Worm (Caenorhabditis elegans): ENCODE results near the gene tdo-2.

tdo-2 gene

ce11 chrIII:5902558-5902957, 17.2 kb downstream of the tdo-2 start:
- TF ChIP-seq B0035.1 (tag; optimal IDR thresholded peaks at IDR 0.05) (no peak), F49E8.2 (tag; optimal IDR thresholded peaks at IDR 0.05; ENCODE audit: insufficient read depth) (no peak), B0019.2 (GFP tag; conservative IDR thresholded peaks at IDR 0.05) (no peak), attf-5 (GFP tag; optimal IDR thresholded peaks at IDR 0.05) (no peak), akir-1 (GFP tag; optimal IDR thresholded peaks at IDR 0.05) (no peak), ceh-27 (GFP tag; optimal IDR thresholded peaks at IDR 0.05) (no peak), mes-4 (tag; optimal IDR thresholded peaks at IDR 0.05) (no peak)

ce11 chrIII:5900709-5901108, 19.0 kb downstream of the tdo-2 start:
- TF ChIP-seq rpc-1 (optimal IDR thresholded peaks at IDR 0.05), result no peak
- no peak for TF ChIP-seq rpc-1 (tag; optimal IDR thresholded peaks at IDR 0.05)
- TF ChIP-seq Y56A3A.18 (GFP tag; IDR thresholded peaks at IDR 0.05), result no peak
- TF ChIP-seq hlh-26 (GFP tag; conservative IDR thresholded peaks at IDR 0.05), result no peak
- no peak for TF ChIP-seq dpl-1 (GFP tag; optimal IDR thresholded peaks at IDR 0.05)
- TF ChIP-seq ztf-6 (GFP tag; IDR thresholded peaks at IDR 0.05), result no peak
- no peak for TF ChIP-seq B0035.1 (tag; optimal IDR thresholded peaks at IDR 0.05)
- TF ChIP-seq nhr-80 (tag; optimal IDR thresholded peaks at IDR 0.05), result peak; percentile 28
- TF ChIP-seq madf-6 (GFP tag; IDR thresholded peaks at IDR 0.05), result no peak
- no peak for TF ChIP-seq tbp1 (GFP tag; optimal IDR thresholded peaks at IDR 0.05)
- TF ChIP-seq snpc-4 (GFP tag; optimal IDR thresholded peaks at IDR 0.05), result no peak
- TF ChIP-seq snpc-4 (tag; optimal IDR thresholded peaks at IDR 0.05), result no peak
- no peak for TF ChIP-seq sptf-2 (GFP tag; optimal IDR thresholded peaks at IDR 0.05)
- no peak for TF ChIP-seq C17E4.6 (GFP tag; IDR thresholded peaks at IDR 0.05)
- peak; percentile 61; the same call in 1 of the 2 replicates for TF ChIP-seq hmg-1.2 (GFP tag; IDR thresholded peaks at IDR 0.05)
- TF ChIP-seq nhr-27 (tag; optimal IDR thresholded peaks at IDR 0.05), result no peak

- no peak for TF ChIP-seq mcd-1 (GFP tag; IDR thresholded peaks at IDR 0.05)
- no peak for TF ChIP-seq attf-5 (GFP tag; optimal IDR thresholded peaks at IDR 0.05)
- TF ChIP-seq lin-35 (GFP tag; optimal IDR thresholded peaks at IDR 0.05), result no peak
- no peak for TF ChIP-seq madf-3 (GFP tag; IDR thresholded peaks at IDR 0.05)
- TF ChIP-seq cebp-1 (GFP tag; IDR thresholded peaks at IDR 0.05), result no peak
- TF ChIP-seq cebp-1 (tag; optimal IDR thresholded peaks at IDR 0.05), result no peak
- no peak for TF ChIP-seq rpc-1 (optimal IDR thresholded peaks at IDR 0.05)
- no peak for TF ChIP-seq rpc-1 (tag; optimal IDR thresholded peaks at IDR 0.05)
- TF ChIP-seq F57C9.4 (tag; optimal IDR thresholded peaks at IDR 0.05), result no peak
- no peak for TF ChIP-seq F49E8.2 (tag; optimal IDR thresholded peaks at IDR 0.05; ENCODE audit: insufficient read depth)
- no peak for TF ChIP-seq attf-6 (GFP tag; IDR thresholded peaks at IDR 0.05)
- TF ChIP-seq ceh-27 (GFP tag; optimal IDR thresholded peaks at IDR 0.05), result no peak
- no peak for TF ChIP-seq F55B11.4 (tag; optimal IDR thresholded peaks at IDR 0.05; ENCODE audit: borderline replicate concordance, insufficient read depth)
- TF ChIP-seq B0019.2 (GFP tag; conservative IDR thresholded peaks at IDR 0.05), result no peak
- no peak for TF ChIP-seq sea-2 (GFP tag; IDR thresholded peaks at IDR 0.05)
- TF ChIP-seq nhr-120 (GFP tag; IDR thresholded peaks at IDR 0.05), result no peak
- TF ChIP-seq nfya-1 (tag; optimal IDR thresholded peaks at IDR 0.05; ENCODE audit: borderline replicate concordance, insufficient read depth), result no peak
- no peak for TF ChIP-seq pha-4 (tag; optimal IDR thresholded peaks at IDR 0.05)
- TF ChIP-seq rcor-1 (GFP tag; IDR thresholded peaks at IDR 0.05), result no peak
- TF ChIP-seq hrde-1 (tag; optimal IDR thresholded peaks at IDR 0.05; ENCODE audit: borderline replicate concordance), result no peak
Measured at ce11 chrIII:5898631-5899030, 21.1 kb downstream of the tdo-2 start.
